Worm (Caenorhabditis elegans) whole organism, L4 larva: ENCODE data around the gene mrps-9.

Source experiments
- T26A8.4 ChIP-seq: fragments of 200-800 bp; sonication (Bioruptor generic); IDR thresholded peaks from 2 replicates; pipeline ENCODE4 v1.3.6; 2022; ENCODE audit warnings: missing genetic modification characterization, missing compliant biosample characterization
- egl-43 ChIP-seq: fragments of 200-800 bp; sonication (Bioruptor generic); IDR thresholded peaks from 2 replicates; pipeline ENCODE4 v1.3.6; 2022; ENCODE audit warnings: missing genetic modification reagents, missing genetic modification characterization, missing compliant biosample characterization
- lin-29 ChIP-seq: fragments of 200-800 bp; sonication (Bioruptor generic); IDR thresholded peaks from 2 replicates; pipeline ENCODE4 v1.3.6; 2022; ENCODE audit warnings: missing genetic modification reagents, missing genetic modification characterization, missing compliant biosample characterization
- nhr-28 ChIP-seq: fragments of 150-350 bp; optimal IDR thresholded peaks from 2 replicates; lab custom pipeline; 2014; ENCODE audit warnings: missing biosample characterization, missing genetic modification characterization
- snpc-4 ChIP-seq: fragments of 150-350 bp; optimal IDR thresholded peaks from 2 replicates; lab custom pipeline; 2014; ENCODE audit warnings: missing biosample characterization, missing genetic modification characterization

DNA sequence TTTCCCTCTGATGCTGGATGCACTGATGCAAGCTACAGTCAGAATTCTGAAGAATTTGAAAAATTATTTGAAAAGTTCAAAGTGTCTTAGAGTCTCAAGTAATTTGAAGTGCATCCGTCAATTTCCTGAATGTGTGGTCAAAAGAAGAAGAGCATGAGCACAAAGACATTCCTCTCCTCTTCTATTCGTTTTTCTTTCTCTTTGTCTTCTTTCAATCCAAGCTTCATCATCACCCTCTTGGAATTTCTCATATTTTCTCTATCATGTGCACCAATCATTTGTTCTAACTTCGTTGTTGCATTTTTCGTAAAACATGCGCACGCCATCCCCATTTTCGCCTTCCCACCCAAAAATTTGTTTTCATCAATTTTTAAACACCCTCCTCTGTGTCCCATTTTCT, 20.1 kb downstream of the mrps-9 start:
- no peak for TF ChIP-seq T26A8.4 (GFP tag; lab: Robert Waterston, UW)
- no peak for TF ChIP-seq egl-43 (GFP tag; lab: Robert Waterston, UW)
- no peak for TF ChIP-seq lin-29
- no peak for TF ChIP-seq snpc-4 (tag; lab: Kevin White, UChicago)
- no peak for TF ChIP-seq nhr-28
